Worm (Caenorhabditis elegans) whole organism, young adult: ENCODE results near the gene col-133.
A peak's percentile ranks its signal among the peaks of the same experiment; 100 is the strongest.

Source experiments
- C06A6.2 ChIP-seq: fragments of 200-800 bp; sonication (Bioruptor generic); conservative IDR thresholded peaks from 2 replicates; pipeline ENCODE4 v1.3.6; 2022; ENCODE audit warnings: missing genetic modification characterization, missing compliant biosample characterization
- D2030.7 ChIP-seq: fragments of 200-800 bp; sonication (Bioruptor generic); IDR thresholded peaks from 2 replicates; pipeline ENCODE4 v1.3.6; 2022; ENCODE audit warnings: missing genetic modification reagents, missing genetic modification characterization, missing compliant biosample characterization
- F10E7.11 ChIP-seq: sonication (generic microtip); optimal IDR thresholded peaks from 2 replicates; lab custom pipeline; 2017; ENCODE audit warnings: mild to moderate bottlenecking, missing genetic modification characterization, moderate library complexity, missing compliant biosample characterization
- F22D6.2 ChIP-seq: sonication (generic microtip); optimal IDR thresholded peaks from 2 replicates; lab custom pipeline; 2016; ENCODE audit warnings: mild to moderate bottlenecking, missing genetic modification characterization, missing compliant biosample characterization
- F37B4.10 ChIP-seq: fragments of 200-800 bp; sonication (Bioruptor generic); IDR thresholded peaks from 2 replicates; pipeline ENCODE4 v1.3.6; 2022; ENCODE audit warnings: missing genetic modification characterization, missing compliant biosample characterization
- F57C9.4 ChIP-seq: sonication (generic microtip); optimal IDR thresholded peaks from 2 replicates; lab custom pipeline; 2017; ENCODE audit warnings: mild to moderate bottlenecking, missing genetic modification characterization, missing compliant biosample characterization
- K11D2.4 ChIP-seq: fragments of 200-800 bp; sonication (Bioruptor generic); IDR thresholded peaks from 2 replicates; pipeline ENCODE4 v1.3.6; 2022; ENCODE audit warnings: missing genetic modification reagents, missing genetic modification characterization, missing compliant biosample characterization
- K12H6.12 ChIP-seq: fragments of 200-800 bp; sonication (Bioruptor generic); optimal IDR thresholded peaks from 2 replicates; lab custom pipeline; 2018; ENCODE audit warnings: mild to moderate bottlenecking, missing genetic modification characterization, missing compliant biosample characterization
- T26A5.8 ChIP-seq: sonication (generic microtip); optimal IDR thresholded peaks from 2 replicates; lab custom pipeline; 2016; ENCODE audit warnings: missing genetic modification characterization, missing compliant biosample characterization
- Y53G8AR.9 ChIP-seq: fragments of 200-800 bp; sonication (Bioruptor generic); conservative IDR thresholded peaks from 2 replicates; pipeline ENCODE4 v1.3.6; 2022; ENCODE audit warnings: missing genetic modification reagents, missing genetic modification characterization, missing compliant biosample characterization
- Y95B8A.8 ChIP-seq: fragments of 200-800 bp; sonication (Bioruptor generic); IDR thresholded peaks from 2 replicates; pipeline ENCODE4 v1.3.6; 2022; ENCODE audit warnings: missing genetic modification reagents, missing genetic modification characterization, missing compliant biosample characterization
- ZK185.1 ChIP-seq: sonication (generic microtip); optimal IDR thresholded peaks from 2 replicates; lab custom pipeline; 2016; ENCODE audit warnings: mild to moderate bottlenecking, missing genetic modification characterization, missing compliant biosample characterization; ENCODE audit not compliant: poor library complexity, severe bottlenecking
- akir-1 ChIP-seq: fragments of 200-800 bp; sonication (Bioruptor generic); optimal IDR thresholded peaks from 2 replicates; lab custom pipeline; 2018; ENCODE audit warnings: mild to moderate bottlenecking, missing genetic modification characterization, moderate library complexity, missing compliant biosample characterization
- ama-1 ChIP-seq, 3 experiments: fragments of 150-350 bp in 1 of 3; sonication (generic microtip) in 2 of 3; optimal IDR thresholded peaks; 2 replicates each; lab custom pipeline; 2014 to 2018; ENCODE audit warnings: missing biosample characterization in 2 of 3, missing genetic modification characterization in 2 of 3, missing genetic modification reagents in 2 of 3
- athp-1 ChIP-seq: sonication (generic microtip); optimal IDR thresholded peaks from 2 replicates; lab custom pipeline; 2017; ENCODE audit warnings: mild to moderate bottlenecking, missing genetic modification characterization, missing compliant biosample characterization
- attf-6 ChIP-seq: fragments of 200-800 bp; sonication (Bioruptor generic); IDR thresholded peaks from 2 replicates; pipeline ENCODE4 v1.3.6; 2022; ENCODE audit warnings: missing genetic modification reagents, missing genetic modification characterization, missing compliant biosample characterization
- bed-2 ChIP-seq: fragments of 200-800 bp; sonication (Bioruptor generic); IDR thresholded peaks from 2 replicates; pipeline ENCODE4 v1.3.6; 2022; ENCODE audit warnings: missing genetic modification reagents, missing genetic modification characterization, missing compliant biosample characterization
- ccch-3 ChIP-seq: fragments of 200-800 bp; sonication (Bioruptor generic); optimal IDR thresholded peaks from 2 replicates; lab custom pipeline; 2018; ENCODE audit warnings: mild to moderate bottlenecking, missing genetic modification characterization, missing compliant biosample characterization
- cebp-2 ChIP-seq: fragments of 200-800 bp; sonication (Bioruptor generic); IDR thresholded peaks from 2 replicates; pipeline ENCODE4 v1.3.6; 2022; ENCODE audit warnings: missing genetic modification characterization, missing compliant biosample characterization
- ceh-79 ChIP-seq: sonication (generic microtip); optimal IDR thresholded peaks from 2 replicates; lab custom pipeline; 2017; ENCODE audit warnings: mild to moderate bottlenecking, missing genetic modification characterization, missing compliant biosample characterization
- chd-7 ChIP-seq: sonication (generic microtip); optimal IDR thresholded peaks from 2 replicates; lab custom pipeline; 2016; ENCODE audit warnings: mild to moderate bottlenecking, missing genetic modification characterization, moderate library complexity, missing compliant biosample characterization
- dox-1 ChIP-seq: fragments of 200-800 bp; sonication (Bioruptor generic); IDR thresholded peaks from 2 replicates; pipeline ENCODE4 v1.3.6; 2022; ENCODE audit warnings: missing genetic modification reagents, missing genetic modification characterization, missing compliant biosample characterization
- egl-18 ChIP-seq: fragments of 200-800 bp; sonication (Bioruptor generic); IDR thresholded peaks from 2 replicates; pipeline ENCODE4 v1.3.6; 2022; ENCODE audit warnings: missing genetic modification reagents, missing genetic modification characterization, missing compliant biosample characterization
- egl-44 ChIP-seq: fragments of 200-800 bp; sonication (Bioruptor generic); IDR thresholded peaks from 2 replicates; pipeline ENCODE4 v1.3.6; 2022; ENCODE audit warnings: missing genetic modification reagents, missing genetic modification characterization, missing compliant biosample characterization
- egrh-3 ChIP-seq: fragments of 200-800 bp; sonication (Bioruptor generic); IDR thresholded peaks from 2 replicates; pipeline ENCODE4 v1.3.6; 2022; ENCODE audit warnings: missing genetic modification reagents, missing genetic modification characterization, missing compliant biosample characterization
- gei-17 ChIP-seq: fragments of 200-800 bp; sonication (Bioruptor generic); optimal IDR thresholded peaks from 2 replicates; lab custom pipeline; 2018; ENCODE audit warnings: mild to moderate bottlenecking, missing genetic modification characterization, missing compliant biosample characterization
- hmg-1.2 ChIP-seq: fragments of 200-800 bp; sonication (Bioruptor generic); IDR thresholded peaks from 2 replicates; pipeline ENCODE4 v1.3.6; 2022; ENCODE audit warnings: missing genetic modification reagents, missing genetic modification characterization, missing compliant biosample characterization
- hsf-1 ChIP-seq: fragments of 200-800 bp; sonication (Bioruptor generic); IDR thresholded peaks from 2 replicates; pipeline ENCODE4 v1.3.6; 2022; ENCODE audit warnings: missing genetic modification reagents, missing genetic modification characterization, missing compliant biosample characterization
- lag-1 ChIP-seq: fragments of 200-800 bp; sonication (Bioruptor generic); IDR thresholded peaks from 2 replicates; pipeline ENCODE4 v1.3.6; 2022; ENCODE audit warnings: missing genetic modification reagents, missing genetic modification characterization, missing compliant biosample characterization
- let-526 ChIP-seq: fragments of 200-800 bp; sonication (Bioruptor generic); IDR thresholded peaks from 2 replicates; pipeline ENCODE4 v1.3.6; 2022; ENCODE audit warnings: missing genetic modification reagents, missing genetic modification characterization, missing compliant biosample characterization
- let-607 ChIP-seq, 2 experiments: fragments of 200-800 bp in 1 of 2; sonication (Bioruptor generic) in 1 of 2; sonication (generic microtip) in 1 of 2; optimal IDR thresholded peaks; 2 replicates each; lab custom pipeline; 2016 to 2018; ENCODE audit warnings: mild to moderate bottlenecking in 2 of 2, missing compliant biosample characterization in 2 of 2, missing genetic modification characterization in 2 of 2, moderate library complexity in 2 of 2, missing genotype in 1 of 2
- lin-26 ChIP-seq: fragments of 200-800 bp; sonication (Bioruptor generic); IDR thresholded peaks from 2 replicates; pipeline ENCODE4 v1.3.6; 2022; ENCODE audit warnings: missing genetic modification reagents, missing genetic modification characterization, missing compliant biosample characterization
- lin-35 ChIP-seq, 3 experiments: fragments of 150-350 bp in 2 of 3; sonication (generic microtip) in 1 of 3; optimal IDR thresholded peaks; 2 replicates each; lab custom pipeline; 2014 to 2018; ENCODE audit warnings: missing biosample characterization in 3 of 3, missing genetic modification characterization in 3 of 3, missing genetic modification reagents in 3 of 3
- lin-40 ChIP-seq: sonication (generic microtip); optimal IDR thresholded peaks from 2 replicates; lab custom pipeline; 2016; ENCODE audit warnings: missing genetic modification characterization, mild to moderate bottlenecking, missing compliant biosample characterization, missing genotype, missing genetic modification reagents
- lin-54 ChIP-seq: fragments of 200-800 bp; sonication (Bioruptor generic); optimal IDR thresholded peaks from 2 replicates; lab custom pipeline; 2018; ENCODE audit warnings: mild to moderate bottlenecking, missing genetic modification characterization, missing compliant biosample characterization
- lsl-1 ChIP-seq: fragments of 200-800 bp; sonication (Bioruptor generic); optimal IDR thresholded peaks from 2 replicates; lab custom pipeline; 2018; ENCODE audit warnings: mild to moderate bottlenecking, missing genetic modification characterization, moderate library complexity, missing compliant biosample characterization
- lsy-27 ChIP-seq: sonication (generic microtip); optimal IDR thresholded peaks from 2 replicates; lab custom pipeline; 2017; ENCODE audit warnings: missing genetic modification characterization, mild to moderate bottlenecking, missing compliant biosample characterization, antibody characterized with exemption, missing genotype, borderline replicate concordance; ENCODE audit not compliant: insufficient read depth
- madf-3 ChIP-seq: fragments of 200-800 bp; sonication (Bioruptor generic); IDR thresholded peaks from 2 replicates; pipeline ENCODE4 v1.3.6; 2022; ENCODE audit warnings: missing genetic modification reagents, missing genetic modification characterization, missing compliant biosample characterization
- madf-6 ChIP-seq: fragments of 200-800 bp; sonication (Bioruptor generic); IDR thresholded peaks from 2 replicates; pipeline ENCODE4 v1.3.6; 2022; ENCODE audit warnings: missing genetic modification reagents, missing genetic modification characterization, missing compliant biosample characterization
- mxl-1 ChIP-seq: sonication (generic microtip); optimal IDR thresholded peaks from 2 replicates; lab custom pipeline; 2016; ENCODE audit warnings: missing genetic modification characterization, missing compliant biosample characterization
- nhr-90 ChIP-seq: sonication (generic microtip); optimal IDR thresholded peaks from 2 replicates; lab custom pipeline; 2016; ENCODE audit warnings: missing genotype, mild to moderate bottlenecking, missing genetic modification characterization, missing compliant biosample characterization
- pbrm-1 ChIP-seq: fragments of 200-800 bp; sonication (Bioruptor generic); IDR thresholded peaks from 2 replicates; pipeline ENCODE4 v1.3.6; 2022; ENCODE audit warnings: missing genetic modification reagents, missing genetic modification characterization, missing compliant biosample characterization
- sdz-38 ChIP-seq: sonication (generic microtip); optimal IDR thresholded peaks from 2 replicates; lab custom pipeline; 2016; ENCODE audit warnings: missing genotype, missing genetic modification characterization, missing compliant biosample characterization
- tbp1 ChIP-seq: fragments of 200-800 bp; sonication (Bioruptor generic); optimal IDR thresholded peaks from 2 replicates; lab custom pipeline; 2018; ENCODE audit warnings: mild to moderate bottlenecking, missing genetic modification characterization, missing compliant biosample characterization
- unc-62 ChIP-seq: fragments of 150-350 bp; optimal IDR thresholded peaks from 2 replicates; lab custom pipeline; 2014; ENCODE audit warnings: missing biosample characterization, missing genetic modification reagents, missing genetic modification characterization
- xnd-1 ChIP-seq: sonication (generic microtip); optimal IDR thresholded peaks from 2 replicates; lab custom pipeline; 2016; ENCODE audit warnings: missing genotype, missing genetic modification reagents, missing genetic modification characterization, missing compliant biosample characterization
- ztf-18 ChIP-seq: sonication (generic microtip); optimal IDR thresholded peaks from 2 replicates; lab custom pipeline; 2016; ENCODE audit warnings: missing genotype, mild to moderate bottlenecking, missing genetic modification characterization, missing compliant biosample characterization
- ztf-22 ChIP-seq: fragments of 200-800 bp; sonication (Bioruptor generic); optimal IDR thresholded peaks from 2 replicates; lab custom pipeline; 2018; ENCODE audit warnings: mild to moderate bottlenecking, missing genetic modification characterization, moderate library complexity, missing compliant biosample characterization
- ztf-26 ChIP-seq: sonication (generic microtip); optimal IDR thresholded peaks from 2 replicates; lab custom pipeline; 2017; ENCODE audit warnings: missing genetic modification characterization, missing compliant biosample characterization
- ztf-28 ChIP-seq: fragments of 200-800 bp; sonication (Bioruptor generic); IDR thresholded peaks from 2 replicates; pipeline ENCODE4 v1.3.6; 2022; ENCODE audit warnings: missing genetic modification reagents, missing genetic modification characterization, missing compliant biosample characterization

The col-133 gene

ce11 chrIV:14070992-14071289 lies 28.2 kb downstream of the col-133 start:
- TF ChIP-seq C06A6.2 (GFP tag; lab: Robert Waterston, UW), result no peak
- no peak for TF ChIP-seq F22D6.2 (tag; lab: Kevin White, UChicago)
- peak; percentile 93 for TF ChIP-seq attf-6
- TF ChIP-seq lsl-1 (GFP tag; lab: Kevin White, UChicago), result peak; percentile 78
- TF ChIP-seq lsy-27, result no peak
- TF ChIP-seq madf-3 (GFP tag; lab: Robert Waterston, UW), result peak; percentile 99
- TF ChIP-seq gei-17 (GFP tag; lab: Kevin White, UChicago), result no peak
- TF ChIP-seq xnd-1 (tag; lab: Kevin White, UChicago), result peak; percentile 53
- peak in 2 of 3 experiments; percentile 5 to 73 for TF ChIP-seq lin-35 (GFP tag; optimal IDR thresholded peaks at IDR 0.05; lab: Kevin White, UChicago)
- peak; percentile 25 for TF ChIP-seq ztf-18 (tag; lab: Kevin White, UChicago)
- peak; percentile 51 for TF ChIP-seq athp-1
- TF ChIP-seq dox-1 (GFP tag; lab: Robert Waterston, UW), result peak; percentile 95
- no peak for TF ChIP-seq chd-7
- TF ChIP-seq F57C9.4 (tag; lab: Kevin White, UChicago), result no peak
- no peak for TF ChIP-seq mxl-1
- TF ChIP-seq nhr-90 (tag; lab: Kevin White, UChicago), result no peak
- no peak for TF ChIP-seq ceh-79
- TF ChIP-seq akir-1, result no peak
- TF ChIP-seq T26A5.8, result no peak
- no peak for TF ChIP-seq ztf-22 (GFP tag; lab: Kevin White, UChicago)
- TF ChIP-seq let-607 (tag; optimal IDR thresholded peaks at IDR 0.05; lab: Kevin White, UChicago), result no peak
- TF ChIP-seq F10E7.11 (tag; lab: Kevin White, UChicago), result no peak
- no peak for TF ChIP-seq bed-2
- no peak for TF ChIP-seq unc-62 (GFP tag; lab: Kevin White, UChicago)
- no peak for TF ChIP-seq sdz-38 (tag; lab: Kevin White, UChicago)
- 0 out of 2 replicates have a peak, but pooled peaks have one; percentile 47 for TF ChIP-seq ztf-28 (GFP tag; lab: Robert Waterston, UW)
- TF ChIP-seq lin-54, result peak; percentile 87
- TF ChIP-seq egl-18 (GFP tag; lab: Robert Waterston, UW), result no peak
- no peak for TF ChIP-seq ccch-3
- peak; percentile 66; the same call in 1 of the 2 replicates for TF ChIP-seq Y95B8A.8 (GFP tag; lab: Robert Waterston, UW)
- TF ChIP-seq madf-6 (GFP tag; lab: Robert Waterston, UW), result peak; percentile 89
- TF ChIP-seq D2030.7, result peak; percentile 83
- TF ChIP-seq ztf-26, result no peak
- peak; percentile 68 for TF ChIP-seq ZK185.1
- peak; percentile 76 for TF ChIP-seq hsf-1 (GFP tag; lab: Robert Waterston, UW)
- no peak for TF ChIP-seq K11D2.4 (GFP tag; lab: Robert Waterston, UW)
- TF ChIP-seq lin-40 (tag; lab: Kevin White, UChicago), result peak; percentile 70
- TF ChIP-seq ama-1 (optimal IDR thresholded peaks at IDR 0.05; lab: Kevin White, UChicago), result no peak
- no peak for TF ChIP-seq ama-1 (GFP tag; optimal IDR thresholded peaks at IDR 0.05; lab: Kevin White, UChicago)
- peak; percentile 81; the same call in 1 of the 2 replicates for TF ChIP-seq Y53G8AR.9
- peak; percentile 75 for TF ChIP-seq tbp1 (GFP tag; lab: Kevin White, UChicago)
- peak; percentile 85; the same call in 1 of the 2 replicates for TF ChIP-seq pbrm-1
- TF ChIP-seq egl-44 (GFP tag; lab: Robert Waterston, UW), result no peak
- TF ChIP-seq K12H6.12 (tag; lab: Kevin White, UChicago), result peak; percentile 53
- no peak for TF ChIP-seq F37B4.10 (GFP tag; lab: Robert Waterston, UW)
- no peak for TF ChIP-seq egrh-3 (GFP tag; lab: Robert Waterston, UW)
- no peak for TF ChIP-seq lag-1
- TF ChIP-seq let-526, result no peak
- peak; percentile 71 for TF ChIP-seq hmg-1.2 (GFP tag; lab: Robert Waterston, UW)
- TF ChIP-seq cebp-2 (GFP tag; lab: Robert Waterston, UW), result no peak
- TF ChIP-seq lin-26, result no peak
